Fruit fly (Drosophila melanogaster): ENCODE data around the gene CG42521.

- TF ChIP-seq psq (optimal IDR thresholded peaks at IDR 0.05), result no peak
- no peak for TF ChIP-seq usp (GFP tag; optimal IDR thresholded peaks at IDR 0.05)
- TF ChIP-seq Dll (optimal IDR thresholded peaks at IDR 0.05), result no peak
- no peak for TF ChIP-seq pan (optimal IDR thresholded peaks at IDR 0.05)
- no peak for TF ChIP-seq CG8478 (optimal IDR thresholded peaks at IDR 0.05)
These were observed 16.1 kb upstream of the CG42521 start, which contains the start of gene CG18628 for dm6 chr3L:10639440-10639839.
